Worm (Caenorhabditis elegans): ENCODE measurements around the gene K01A11.1.

The K01A11.1 gene

ce11 chrIII:3405535-3405934 lies 25.8 kb downstream of the K01A11.1 start, which contains the start of gene golg-4:
TSS of gene golg-4 (plus strand) at chrIII:3405568.
- no peak for TF ChIP-seq daf-16 (GFP tag; optimal IDR thresholded peaks at IDR 0.05)
- TF ChIP-seq daf-16 (tag; optimal IDR thresholded peaks at IDR 0.05) = no peak
- no peak for TF ChIP-seq nhr-42 (GFP tag; IDR thresholded peaks at IDR 0.05)
- no peak for TF ChIP-seq F44E2.7 (GFP tag; IDR thresholded peaks at IDR 0.05)
- peak; percentile 29; the same call in 1 of the 2 replicates for TF ChIP-seq T26A8.4 (GFP tag; IDR thresholded peaks at IDR 0.05)
- no peak for TF ChIP-seq hlh-11 (tag; optimal IDR thresholded peaks at IDR 0.05)
- no peak for TF ChIP-seq mdt-29 (GFP tag; IDR thresholded peaks at IDR 0.05)
- TF ChIP-seq mes-2 (tag; optimal IDR thresholded peaks at IDR 0.05; ENCODE audit: poor library complexity, severe bottlenecking) = no peak
- TF ChIP-seq lsy-2 (tag; optimal IDR thresholded peaks at IDR 0.05) = no peak
- TF ChIP-seq madf-9 (GFP tag; conservative IDR thresholded peaks at IDR 0.05) = no peak
- TF ChIP-seq daf-12 (tag; optimal IDR thresholded peaks at IDR 0.05) = no peak
- no peak for TF ChIP-seq fkh-10 (GFP tag; optimal IDR thresholded peaks at IDR 0.05)
- TF ChIP-seq Y75B8A.6 (GFP tag; IDR thresholded peaks at IDR 0.05) = no peak
- TF ChIP-seq hlh-30 (tag; optimal IDR thresholded peaks at IDR 0.05; ENCODE audit: insufficient read depth) = no peak
- TF ChIP-seq hif-1 (tag; optimal IDR thresholded peaks at IDR 0.05) = no peak
- no peak for TF ChIP-seq jun-1 (tag; optimal IDR thresholded peaks at IDR 0.05)
- TF ChIP-seq php-3 (GFP tag; IDR thresholded peaks at IDR 0.05) = 0 out of 2 replicates have a peak, but pooled peaks have one; percentile 12
- TF ChIP-seq F26F4.8 (GFP tag; conservative IDR thresholded peaks at IDR 0.05) = no peak
- TF ChIP-seq egl-43 (GFP tag; IDR thresholded peaks at IDR 0.05) = no peak
- TF ChIP-seq cey-2 (tag; optimal IDR thresholded peaks at IDR 0.05; ENCODE audit: borderline replicate concordance, insufficient read depth) = no peak
- peak; percentile 35 for TF ChIP-seq ama-1 (optimal IDR thresholded peaks at IDR 0.05)
- no peak for TF ChIP-seq fos-1 (tag; optimal IDR thresholded peaks at IDR 0.05)

- TF ChIP-seq dve-1 (tag; optimal IDR thresholded peaks at IDR 0.05; ENCODE audit: insufficient read depth) (peak; percentile 19), skn-1 (tag; optimal IDR thresholded peaks at IDR 0.05) (no peak), dmd-6 (GFP tag; IDR thresholded peaks at IDR 0.05) (no peak), ztf-11 (tag; optimal IDR thresholded peaks at IDR 0.05) (no peak), ceh-82 (tag; optimal IDR thresholded peaks at IDR 0.05) (no peak), D1046.2 (GFP tag; IDR thresholded peaks at IDR 0.05) (no peak), F26F4.8 (GFP tag; conservative IDR thresholded peaks at IDR 0.05) (no peak), Y105C5A.15 (GFP tag; IDR thresholded peaks at IDR 0.05) (no peak), Y5F2A.4 (GFP tag; optimal IDR thresholded peaks at IDR 0.05) (no peak), F44E2.7 (GFP tag; IDR thresholded peaks at IDR 0.05) (no peak), dmd-8 (GFP tag; IDR thresholded peaks at IDR 0.05) (no peak), ZK546.5 (tag; optimal IDR thresholded peaks at IDR 0.05) (no peak), nhr-77 (tag; optimal IDR thresholded peaks at IDR 0.05) (peak; percentile 57), nhr-6 (tag; optimal IDR thresholded peaks at IDR 0.05) (peak; percentile 3), lin-38 (GFP tag; IDR thresholded peaks at IDR 0.05) (peak; percentile 52), php-3 (GFP tag; IDR thresholded peaks at IDR 0.05) (no peak), F49E8.2 (tag; optimal IDR thresholded peaks at IDR 0.05; ENCODE audit: borderline replicate concordance) (peak; percentile 30), nhr-102 (tag; optimal IDR thresholded peaks at IDR 0.05) (no peak), nhr-28 (tag; optimal IDR thresholded peaks at IDR 0.05) (no peak), snpc-1.2 (GFP tag; IDR thresholded peaks at IDR 0.05) (no peak), ces-1 (GFP tag; optimal IDR thresholded peaks at IDR 0.05) (no peak), duxl-1 (tag; optimal IDR thresholded peaks at IDR 0.05; ENCODE audit: poor library complexity) (no peak), R02D3.7 (tag; optimal IDR thresholded peaks at IDR 0.05) (peak; percentile 86), ceh-28 (tag; optimal IDR thresholded peaks at IDR 0.05) (no peak), ZK337.2 (GFP tag; IDR thresholded peaks at IDR 0.05) (no peak), mxl-2 (GFP tag; conservative IDR thresholded peaks at IDR 0.05) (no peak), unc-62 (GFP tag; optimal IDR thresholded peaks at IDR 0.05 in 1 of 2) (no peak), unc-62 (tag; optimal IDR thresholded peaks at IDR 0.05) (no peak), T20F7.1 (GFP tag; optimal IDR thresholded peaks at IDR 0.05) (no peak), hmg-1.1 (GFP tag; IDR thresholded peaks at IDR 0.05) (no peak), egl-27 (tag; optimal IDR thresholded peaks at IDR 0.05) (no peak)
Observed at ce11 chrIII:3404354-3404913, 26.9 kb downstream of the K01A11.1 start, which contains the start of the genes npp-9 and F59A2.5. TSS of gene npp-9 (minus strand) at chrIII:3404479. TSS of gene F59A2.5 (plus strand) at chrIII:3404863.

Data from whole organism, L4 larva.